Worm (Caenorhabditis elegans): ENCODE results near the gene acly-1.

DNA sequence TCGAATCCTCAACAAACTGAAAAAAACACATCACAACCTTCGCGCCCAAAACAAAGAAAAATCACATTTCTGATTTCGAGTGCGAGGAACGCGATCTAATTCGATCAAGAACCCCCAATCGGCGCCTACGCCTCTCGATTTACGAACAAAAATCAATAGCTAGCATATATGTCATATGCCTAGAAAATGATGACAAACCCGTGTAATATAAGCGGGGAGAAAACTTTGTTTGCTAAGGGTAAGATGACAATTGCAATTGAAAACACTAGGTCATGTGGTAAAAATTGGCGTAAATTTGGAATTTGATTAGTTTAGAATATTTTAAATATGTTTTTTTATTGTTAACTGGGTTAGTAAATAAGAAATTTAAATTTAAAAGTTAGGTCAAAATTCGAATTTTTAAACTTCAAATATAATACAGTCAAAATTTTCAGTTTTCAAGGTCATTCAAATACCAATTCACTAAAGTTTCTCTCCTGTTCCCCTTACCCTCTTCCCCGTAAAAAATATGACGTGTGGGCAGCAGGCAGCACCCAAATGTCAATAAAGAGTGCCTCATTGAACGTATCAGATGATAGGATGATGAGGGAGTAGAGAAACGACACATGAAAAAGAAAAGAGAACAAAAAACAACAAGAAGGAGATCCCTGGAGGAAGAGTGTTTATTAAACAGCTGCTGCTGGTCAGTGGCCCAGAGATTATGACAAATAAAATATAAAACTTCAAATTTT is 22.8 kb upstream of the acly-1 start:
- no peak for TF ChIP-seq lin-39 (tag; optimal IDR thresholded peaks at IDR 0.05)
- no peak for TF ChIP-seq aly-2 (tag; optimal IDR thresholded peaks at IDR 0.05)
- peak; percentile 36 for TF ChIP-seq C34F6.9 (tag; optimal IDR thresholded peaks at IDR 0.05)
- no peak for TF ChIP-seq ama-1 (optimal IDR thresholded peaks at IDR 0.05)
- TF ChIP-seq nhr-21 (tag; optimal IDR thresholded peaks at IDR 0.05), result peak; percentile 4
- TF ChIP-seq gmeb-1 (tag; optimal IDR thresholded peaks at IDR 0.05), result peak; percentile 8
- TF ChIP-seq skn-1 (tag; optimal IDR thresholded peaks at IDR 0.05), result peak; percentile 91
- TF ChIP-seq peb-1 (tag; optimal IDR thresholded peaks at IDR 0.05), result no peak
- TF ChIP-seq ceh-82 (tag; optimal IDR thresholded peaks at IDR 0.05), result no peak
- TF ChIP-seq snpc-4 (tag; optimal IDR thresholded peaks at IDR 0.05), result no peak
- no peak for TF ChIP-seq unc-62 (GFP tag; optimal IDR thresholded peaks at IDR 0.05)

Data from whole organism, L2 larva.